Fruit fly (Drosophila melanogaster) whole organism, prepupa: ENCODE results near the gene CG18787.

Source experiments
- Blimp-1 ChIP-seq: fragments of 200-800 bp; sonication (Bioruptor generic); optimal IDR thresholded peaks from 3 replicates; lab custom pipeline; 2017; ENCODE audit warnings: missing biosample characterization, missing genetic modification characterization, mild to moderate bottlenecking, moderate library complexity, missing genetic modification reagents
- CG10631 ChIP-seq: fragments of 200-800 bp; sonication (Bioruptor generic); optimal IDR thresholded peaks from 2 replicates; lab custom pipeline; 2016; ENCODE audit warnings: missing biosample characterization, missing genetic modification characterization
- CG10669 ChIP-seq: fragments of 200-800 bp; sonication (Bioruptor generic); optimal IDR thresholded peaks from 3 replicates; lab custom pipeline; 2018; ENCODE audit warnings: missing biosample characterization, mild to moderate bottlenecking, missing genetic modification characterization, moderate library complexity
- CG11294 ChIP-seq: fragments of 200-800 bp; sonication (Bioruptor generic); IDR thresholded peaks from 2 replicates; pipeline ENCODE4 v1.3.6; 2022; ENCODE audit warnings: missing biosample characterization, missing genetic modification characterization
- CG11762 ChIP-seq: fragments of 200-800 bp; sonication (Bioruptor generic); optimal IDR thresholded peaks from 3 replicates; lab custom pipeline; 2016; ENCODE audit warnings: missing biosample characterization, missing genetic modification characterization; ENCODE audit not compliant: insufficient read depth
- CG11902 ChIP-seq: fragments of 200-800 bp; sonication (Bioruptor generic); optimal IDR thresholded peaks from 3 replicates; lab custom pipeline; 2016; ENCODE audit warnings: missing biosample characterization, missing genetic modification characterization
- CG15336 ChIP-seq: fragments of 200-800 bp; sonication (Bioruptor generic); IDR thresholded peaks from 2 replicates; pipeline ENCODE4 v1.3.6; 2022; ENCODE audit warnings: missing biosample characterization, missing genetic modification characterization
- CG1621 ChIP-seq: fragments of 200-800 bp; sonication (Bioruptor generic); optimal IDR thresholded peaks from 3 replicates; lab custom pipeline; 2018; ENCODE audit warnings: missing biosample characterization, mild to moderate bottlenecking, missing genetic modification characterization
- CG16779 ChIP-seq: fragments of 200-800 bp; sonication (Bioruptor generic); optimal IDR thresholded peaks from 3 replicates; lab custom pipeline; 2017; ENCODE audit warnings: missing biosample characterization, mild to moderate bottlenecking, missing genetic modification characterization
- CG3032 ChIP-seq: fragments of 200-800 bp; optimal IDR thresholded peaks from 2 replicates; lab custom pipeline; 2019; ENCODE audit warnings: missing biosample characterization, mild to moderate bottlenecking, missing genetic modification characterization, moderate library complexity
- CG31627 ChIP-seq: fragments of 200-800 bp; sonication (Bioruptor generic); optimal IDR thresholded peaks from 3 replicates; lab custom pipeline; 2016; ENCODE audit warnings: missing biosample characterization, missing genetic modification characterization
- CG34406 ChIP-seq: fragments of 200-800 bp; sonication (Bioruptor generic); optimal IDR thresholded peaks from 3 replicates; lab custom pipeline; 2016; ENCODE audit warnings: missing biosample characterization, missing genetic modification characterization
- CG3919 ChIP-seq: fragments of 200-800 bp; sonication (Bioruptor generic); optimal IDR thresholded peaks from 3 replicates; lab custom pipeline; 2016; ENCODE audit warnings: missing biosample characterization, missing genetic modification characterization
- CG4318 ChIP-seq: fragments of 200-800 bp; sonication (Bioruptor generic); optimal IDR thresholded peaks from 3 replicates; lab custom pipeline; 2017; ENCODE audit warnings: missing biosample characterization, mild to moderate bottlenecking, missing genetic modification characterization
- CG6276 ChIP-seq: fragments of 200-800 bp; sonication (Bioruptor generic); optimal IDR thresholded peaks from 2 replicates; lab custom pipeline; 2017; ENCODE audit warnings: missing biosample characterization, mild to moderate bottlenecking, missing genetic modification characterization
- CG6792 ChIP-seq: fragments of 200-800 bp; sonication (Bioruptor generic); optimal IDR thresholded peaks from 3 replicates; lab custom pipeline; 2016; ENCODE audit warnings: missing biosample characterization, missing genetic modification characterization
- CG6808 ChIP-seq: fragments of 200-800 bp; sonication (Bioruptor generic); optimal IDR thresholded peaks from 3 replicates; lab custom pipeline; 2017; ENCODE audit warnings: missing biosample characterization, missing genetic modification characterization, mild to moderate bottlenecking, moderate library complexity, missing genetic modification reagents
- CG6854 ChIP-seq: fragments of 200-800 bp; sonication (Bioruptor generic); optimal IDR thresholded peaks from 2 replicates; lab custom pipeline; 2017; ENCODE audit warnings: missing biosample characterization, mild to moderate bottlenecking, missing genetic modification characterization
- CG8119 ChIP-seq: fragments of 200-800 bp; sonication (Bioruptor generic); IDR thresholded peaks from 3 replicates; pipeline ENCODE4 v1.3.6; 2022; ENCODE audit warnings: missing biosample characterization, missing genetic modification characterization
- CG8632 ChIP-seq: fragments of 200-800 bp; sonication (Bioruptor generic); optimal IDR thresholded peaks from 3 replicates; lab custom pipeline; 2016; ENCODE audit warnings: missing biosample characterization, missing genetic modification characterization
- CG9139 ChIP-seq: fragments of 200-800 bp; sonication (Bioruptor generic); optimal IDR thresholded peaks from 3 replicates; lab custom pipeline; 2017; ENCODE audit warnings: missing biosample characterization, mild to moderate bottlenecking, missing genetic modification characterization
- Eip78C ChIP-seq: fragments of 200-800 bp; sonication (Bioruptor generic); peaks from one replicate; lab custom pipeline; 2016; ENCODE audit warnings: missing biosample characterization, missing genetic modification characterization
- Eip93F ChIP-seq: fragments of 200-800 bp; sonication (Bioruptor generic); optimal IDR thresholded peaks from 2 replicates; lab custom pipeline; 2016; ENCODE audit warnings: missing biosample characterization, mild to moderate bottlenecking, missing genetic modification characterization
- Ets21C ChIP-seq: fragments of 200-800 bp; sonication (Bioruptor generic); optimal IDR thresholded peaks from 3 replicates; lab custom pipeline; 2016; ENCODE audit warnings: missing biosample characterization, missing genetic modification characterization
- Ets96B ChIP-seq: fragments of 200-800 bp; optimal IDR thresholded peaks from 2 replicates; lab custom pipeline; 2019; ENCODE audit warnings: missing biosample characterization, mild to moderate bottlenecking, missing genetic modification characterization, moderate library complexity
- Gug ChIP-seq: fragments of 200-800 bp; sonication (Bioruptor generic); IDR thresholded peaks from 2 replicates; pipeline ENCODE4 v1.3.6; 2022; ENCODE audit warnings: missing biosample characterization, missing genetic modification characterization
- Hr39 ChIP-seq: fragments of 200-800 bp; sonication (Bioruptor generic); optimal IDR thresholded peaks from 2 replicates; lab custom pipeline; 2016; ENCODE audit warnings: missing biosample characterization, missing genetic modification characterization
- Hr4 ChIP-seq: fragments of 200-800 bp; sonication (Bioruptor generic); optimal IDR thresholded peaks from 3 replicates; lab custom pipeline; 2016; ENCODE audit warnings: missing biosample characterization, missing genetic modification characterization
- Lpt ChIP-seq: fragments of 200-800 bp; sonication (Bioruptor generic); optimal IDR thresholded peaks from 3 replicates; lab custom pipeline; 2016; ENCODE audit warnings: missing biosample characterization, missing genetic modification characterization
- Met ChIP-seq: fragments of 200-800 bp; sonication (Bioruptor generic); optimal IDR thresholded peaks from 3 replicates; lab custom pipeline; 2016; ENCODE audit warnings: missing biosample characterization, missing genetic modification characterization
- Sox14 ChIP-seq: fragments of 200-800 bp; sonication (Bioruptor generic); optimal IDR thresholded peaks from 3 replicates; lab custom pipeline; 2016; ENCODE audit warnings: missing biosample characterization, missing genetic modification characterization
- achi ChIP-seq: fragments of 200-800 bp; sonication (Bioruptor generic); optimal IDR thresholded peaks from 3 replicates; lab custom pipeline; 2016; ENCODE audit warnings: missing biosample characterization, missing genetic modification characterization
- acj6 ChIP-seq: fragments of 200-800 bp; sonication (Bioruptor generic); optimal IDR thresholded peaks from 3 replicates; lab custom pipeline; 2016; ENCODE audit warnings: missing biosample characterization, missing genetic modification characterization
- cyc ChIP-seq: fragments of 200-800 bp; sonication (Bioruptor generic); optimal IDR thresholded peaks from 3 replicates; lab custom pipeline; 2016; ENCODE audit warnings: missing biosample characterization, missing genetic modification characterization
- dac ChIP-seq: fragments of 200-800 bp; sonication (Bioruptor generic); optimal IDR thresholded peaks from 2 replicates; lab custom pipeline; 2017; ENCODE audit warnings: missing biosample characterization, mild to moderate bottlenecking, missing genetic modification characterization
- dsx ChIP-seq: fragments of 200-800 bp; optimal IDR thresholded peaks from 3 replicates; lab custom pipeline; 2019; ENCODE audit warnings: missing biosample characterization, mild to moderate bottlenecking, missing genetic modification characterization, moderate library complexity; ENCODE audit not compliant: poor library complexity, severe bottlenecking
- eg ChIP-seq: fragments of 200-800 bp; sonication (Bioruptor generic); IDR thresholded peaks from 3 replicates; pipeline ENCODE4 v1.3.6; 2022; ENCODE audit warnings: missing biosample characterization, missing genetic modification characterization
- esn ChIP-seq: fragments of 200-800 bp; sonication (Bioruptor generic); optimal IDR thresholded peaks from 2 replicates; lab custom pipeline; 2016; ENCODE audit warnings: missing biosample characterization, mild to moderate bottlenecking, missing genetic modification characterization, moderate library complexity
- fd59A ChIP-seq: fragments of 200-800 bp; sonication (Bioruptor generic); optimal IDR thresholded peaks from 2 replicates; lab custom pipeline; 2017; ENCODE audit warnings: missing biosample characterization, mild to moderate bottlenecking, missing genetic modification characterization, missing genetic modification reagents
- fd85E ChIP-seq: fragments of 200-800 bp; sonication (Bioruptor generic); optimal IDR thresholded peaks from 3 replicates; lab custom pipeline; 2016; ENCODE audit warnings: missing biosample characterization, missing genetic modification characterization
- fkh ChIP-seq: fragments of 200-800 bp; sonication (Bioruptor generic); optimal IDR thresholded peaks from 3 replicates; lab custom pipeline; 2017; ENCODE audit warnings: missing biosample characterization, mild to moderate bottlenecking, missing genetic modification characterization, moderate library complexity
- pdm3 ChIP-seq: fragments of 200-800 bp; sonication (Bioruptor generic); optimal IDR thresholded peaks from 3 replicates; lab custom pipeline; 2016; ENCODE audit warnings: missing biosample characterization, missing genetic modification characterization
- salr ChIP-seq, 2 experiments: fragments of 200-800 bp; sonication (Bioruptor generic); optimal IDR thresholded peaks; 3 replicates each; lab custom pipeline; 2016 to 2018; ENCODE audit warnings: missing biosample characterization in 2 of 2, missing genetic modification characterization in 2 of 2, mild to moderate bottlenecking in 1 of 2
- spab ChIP-seq: fragments of 200-800 bp; sonication (Bioruptor generic); optimal IDR thresholded peaks from 2 replicates; lab custom pipeline; 2017; ENCODE audit warnings: missing biosample characterization, mild to moderate bottlenecking, missing genetic modification characterization, missing genetic modification reagents
- ss ChIP-seq, 2 experiments: fragments of 200-800 bp; sonication (Bioruptor generic); optimal IDR thresholded peaks; 2 replicates in 1 of 2; 3 replicates in 1 of 2; lab custom pipeline; 2017 to 2018; ENCODE audit warnings: mild to moderate bottlenecking in 2 of 2, missing biosample characterization in 2 of 2, missing genetic modification characterization in 2 of 2, moderate library complexity in 1 of 2
- svp ChIP-seq: fragments of 200-800 bp; sonication (Bioruptor generic); peaks from one replicate; lab custom pipeline; 2016; ENCODE audit warnings: missing biosample characterization, missing genetic modification characterization
- vri ChIP-seq: fragments of 200-800 bp; sonication (Bioruptor generic); optimal IDR thresholded peaks from 3 replicates; lab custom pipeline; 2016; ENCODE audit warnings: missing biosample characterization, mild to moderate bottlenecking, missing genetic modification characterization

CG18787 gene

dm6 chr2L:12013243-12013642 is 14.1 kb upstream of the CG18787 start (continued):
- TF ChIP-seq CG10669 (GFP tag; lab: Kevin White, UChicago) = peak; percentile 45
- no peak for TF ChIP-seq Met (GFP tag; lab: Kevin White, UChicago)
- TF ChIP-seq CG6792 = no peak
- no peak for TF ChIP-seq CG34406 (GFP tag; lab: Kevin White, UChicago)
- no peak for TF ChIP-seq vri
- TF ChIP-seq CG3032 = peak; percentile 17
- no peak for TF ChIP-seq CG11762 (GFP tag; lab: Kevin White, UChicago)
- TF ChIP-seq, all 60 proteins: peak for 21

dm6 chr2L:12011682-12012655 is 12.8 kb upstream of the CG18787 start:
- TF ChIP-seq CG6808 (GFP tag; lab: Kevin White, UChicago) (peak; percentile 69), fd59A (GFP tag; lab: Kevin White, UChicago) (peak; percentile 41), CG9139 (peak; percentile 56), CG3919 (GFP tag; lab: Kevin White, UChicago) (peak; percentile 84), Eip78C (GFP tag; lab: Kevin White, UChicago) (peak; percentile 86), dsx (peak; percentile 92), Sox14 (peak; percentile 71), CG34406 (GFP tag; lab: Kevin White, UChicago) (peak; percentile 29), Ets96B (tag; lab: Kevin White, UChicago) (peak; percentile 54), fd85E (GFP tag; lab: Kevin White, UChicago) (no peak), salr (GFP tag; optimal IDR thresholded peaks at IDR 0.05; lab: Kevin White, UChicago) (peak; percentile 1 to 47), CG1621 (peak; percentile 82), CG6276 (GFP tag; lab: Kevin White, UChicago) (peak; percentile 39), CG11294 (GFP tag; lab: Robert Waterston, UW) (no peak), Gug (GFP tag; lab: Robert Waterston, UW) (no peak), cyc (GFP tag; lab: Kevin White, UChicago) (peak; percentile 87), eg (GFP tag; lab: Robert Waterston, UW) (no peak), CG6854 (GFP tag; lab: Kevin White, UChicago) (peak; percentile 90), CG3032 (peak; percentile 72), pdm3 (peak; percentile 52), CG10669 (GFP tag; lab: Kevin White, UChicago) (peak; percentile 59), CG4318 (GFP tag; lab: Kevin White, UChicago) (no peak), CG31627 (GFP tag; lab: Kevin White, UChicago) (peak; percentile 73), CG8632 (GFP tag; lab: Kevin White, UChicago) (no peak), CG10631 (no peak), CG11902 (GFP tag; lab: Kevin White, UChicago) (peak; percentile 31), dac (GFP tag; lab: Kevin White, UChicago) (peak; percentile 27), Blimp-1 (peak; percentile 74), CG8119 (GFP tag; lab: Robert Waterston, UW) (no peak), esn (GFP tag; lab: Kevin White, UChicago) (peak; percentile 82), spab (GFP tag; lab: Kevin White, UChicago) (peak; percentile 68), CG16779 (peak; percentile 53), Hr39 (peak; percentile 71), Lpt (GFP tag; lab: Kevin White, UChicago) (peak; percentile 54), Met (GFP tag; lab: Kevin White, UChicago) (peak; percentile 85), Hr4 (peak; percentile 57), achi (GFP tag; lab: Kevin White, UChicago) (peak; percentile 36), acj6 (GFP tag; lab: Kevin White, UChicago) (peak; percentile 22), CG15336 (GFP tag; lab: Robert Waterston, UW) (no peak), Ets21C (GFP tag; lab: Kevin White, UChicago) (peak; percentile 61), Eip93F (GFP tag; lab: Kevin White, UChicago) (no peak), ss (GFP tag; optimal IDR thresholded peaks at IDR 0.05; lab: Kevin White, UChicago) (peak; percentile 75 to 78), svp (peak; percentile 100), fkh (GFP tag; lab: Kevin White, UChicago) (peak; percentile 85)
